Fruit fly (Drosophila melanogaster) whole organism, prepupa: Measurements from ENCODE around the gene CG11811.

ENCODE experiments used
- CG10631 ChIP-seq: fragments of 200-800 bp; sonication (Bioruptor generic); optimal IDR thresholded peaks from 2 replicates; lab custom pipeline; 2016; ENCODE audit warnings: missing biosample characterization, missing genetic modification characterization
- CG10669 ChIP-seq: fragments of 200-800 bp; sonication (Bioruptor generic); optimal IDR thresholded peaks from 3 replicates; lab custom pipeline; 2018; ENCODE audit warnings: missing biosample characterization, mild to moderate bottlenecking, missing genetic modification characterization, moderate library complexity
- CG11294 ChIP-seq: fragments of 200-800 bp; sonication (Bioruptor generic); IDR thresholded peaks from 2 replicates; pipeline ENCODE4 v1.3.6; 2022; ENCODE audit warnings: missing biosample characterization, missing genetic modification characterization
- CG11902 ChIP-seq: fragments of 200-800 bp; sonication (Bioruptor generic); optimal IDR thresholded peaks from 3 replicates; lab custom pipeline; 2016; ENCODE audit warnings: missing biosample characterization, missing genetic modification characterization
- CG15336 ChIP-seq: fragments of 200-800 bp; sonication (Bioruptor generic); IDR thresholded peaks from 2 replicates; pipeline ENCODE4 v1.3.6; 2022; ENCODE audit warnings: missing biosample characterization, missing genetic modification characterization
- CG16779 ChIP-seq: fragments of 200-800 bp; sonication (Bioruptor generic); optimal IDR thresholded peaks from 3 replicates; lab custom pipeline; 2017; ENCODE audit warnings: missing biosample characterization, mild to moderate bottlenecking, missing genetic modification characterization
- CG31627 ChIP-seq: fragments of 200-800 bp; sonication (Bioruptor generic); optimal IDR thresholded peaks from 3 replicates; lab custom pipeline; 2016; ENCODE audit warnings: missing biosample characterization, missing genetic modification characterization
- CG34406 ChIP-seq: fragments of 200-800 bp; sonication (Bioruptor generic); optimal IDR thresholded peaks from 3 replicates; lab custom pipeline; 2016; ENCODE audit warnings: missing biosample characterization, missing genetic modification characterization
- CG6163 ChIP-seq: fragments of 200-800 bp; sonication (Bioruptor generic); IDR thresholded peaks from 3 replicates; pipeline ENCODE4 v1.3.6; 2022; ENCODE audit warnings: missing biosample characterization, missing genetic modification characterization
- CG6808 ChIP-seq: fragments of 200-800 bp; sonication (Bioruptor generic); optimal IDR thresholded peaks from 3 replicates; lab custom pipeline; 2017; ENCODE audit warnings: missing biosample characterization, missing genetic modification characterization, mild to moderate bottlenecking, moderate library complexity, missing genetic modification reagents
- CG8319 ChIP-seq: fragments of 200-800 bp; sonication (Bioruptor generic); optimal IDR thresholded peaks from 3 replicates; lab custom pipeline; 2016; ENCODE audit warnings: missing biosample characterization, missing genetic modification characterization
- CG8632 ChIP-seq: fragments of 200-800 bp; sonication (Bioruptor generic); optimal IDR thresholded peaks from 3 replicates; lab custom pipeline; 2016; ENCODE audit warnings: missing biosample characterization, missing genetic modification characterization
- CG9139 ChIP-seq: fragments of 200-800 bp; sonication (Bioruptor generic); optimal IDR thresholded peaks from 3 replicates; lab custom pipeline; 2017; ENCODE audit warnings: missing biosample characterization, mild to moderate bottlenecking, missing genetic modification characterization
- Eip78C ChIP-seq: fragments of 200-800 bp; sonication (Bioruptor generic); peaks from one replicate; lab custom pipeline; 2016; ENCODE audit warnings: missing biosample characterization, missing genetic modification characterization
- Eip93F ChIP-seq: fragments of 200-800 bp; sonication (Bioruptor generic); optimal IDR thresholded peaks from 2 replicates; lab custom pipeline; 2016; ENCODE audit warnings: missing biosample characterization, mild to moderate bottlenecking, missing genetic modification characterization
- Gug ChIP-seq: fragments of 200-800 bp; sonication (Bioruptor generic); IDR thresholded peaks from 2 replicates; pipeline ENCODE4 v1.3.6; 2022; ENCODE audit warnings: missing biosample characterization, missing genetic modification characterization
- Hr38 ChIP-seq: sonication (Bioruptor generic); optimal IDR thresholded peaks from 2 replicates; lab custom pipeline; 2016; ENCODE audit warnings: missing biosample characterization, missing genetic modification characterization
- Hr39 ChIP-seq: fragments of 200-800 bp; sonication (Bioruptor generic); optimal IDR thresholded peaks from 2 replicates; lab custom pipeline; 2016; ENCODE audit warnings: missing biosample characterization, missing genetic modification characterization
- Hr4 ChIP-seq: fragments of 200-800 bp; sonication (Bioruptor generic); optimal IDR thresholded peaks from 3 replicates; lab custom pipeline; 2016; ENCODE audit warnings: missing biosample characterization, missing genetic modification characterization
- Lpt ChIP-seq: fragments of 200-800 bp; sonication (Bioruptor generic); optimal IDR thresholded peaks from 3 replicates; lab custom pipeline; 2016; ENCODE audit warnings: missing biosample characterization, missing genetic modification characterization
- Met ChIP-seq: fragments of 200-800 bp; sonication (Bioruptor generic); optimal IDR thresholded peaks from 3 replicates; lab custom pipeline; 2016; ENCODE audit warnings: missing biosample characterization, missing genetic modification characterization
- Smox ChIP-seq: fragments of 200-800 bp; sonication (Bioruptor generic); optimal IDR thresholded peaks from 3 replicates; lab custom pipeline; 2016; ENCODE audit warnings: missing biosample characterization, missing genetic modification characterization
- Sox102F ChIP-seq: fragments of 200-800 bp; sonication (Bioruptor generic); optimal IDR thresholded peaks from 2 replicates; lab custom pipeline; 2016; ENCODE audit warnings: missing biosample characterization, mild to moderate bottlenecking, missing genetic modification characterization
- Sox14 ChIP-seq: fragments of 200-800 bp; sonication (Bioruptor generic); optimal IDR thresholded peaks from 3 replicates; lab custom pipeline; 2016; ENCODE audit warnings: missing biosample characterization, missing genetic modification characterization
- Sox15 ChIP-seq: fragments of 200-800 bp; sonication (Bioruptor generic); optimal IDR thresholded peaks from 3 replicates; lab custom pipeline; 2016; ENCODE audit warnings: missing biosample characterization, missing genetic modification characterization
- achi ChIP-seq: fragments of 200-800 bp; sonication (Bioruptor generic); optimal IDR thresholded peaks from 3 replicates; lab custom pipeline; 2016; ENCODE audit warnings: missing biosample characterization, missing genetic modification characterization
- acj6 ChIP-seq: fragments of 200-800 bp; sonication (Bioruptor generic); optimal IDR thresholded peaks from 3 replicates; lab custom pipeline; 2016; ENCODE audit warnings: missing biosample characterization, missing genetic modification characterization
- dsx ChIP-seq: fragments of 200-800 bp; optimal IDR thresholded peaks from 3 replicates; lab custom pipeline; 2019; ENCODE audit warnings: missing biosample characterization, mild to moderate bottlenecking, missing genetic modification characterization, moderate library complexity; ENCODE audit not compliant: poor library complexity, severe bottlenecking
- eg ChIP-seq: fragments of 200-800 bp; sonication (Bioruptor generic); IDR thresholded peaks from 3 replicates; pipeline ENCODE4 v1.3.6; 2022; ENCODE audit warnings: missing biosample characterization, missing genetic modification characterization
- fd85E ChIP-seq: fragments of 200-800 bp; sonication (Bioruptor generic); optimal IDR thresholded peaks from 3 replicates; lab custom pipeline; 2016; ENCODE audit warnings: missing biosample characterization, missing genetic modification characterization
- fkh ChIP-seq: fragments of 200-800 bp; sonication (Bioruptor generic); optimal IDR thresholded peaks from 3 replicates; lab custom pipeline; 2017; ENCODE audit warnings: missing biosample characterization, mild to moderate bottlenecking, missing genetic modification characterization, moderate library complexity
- net ChIP-seq: fragments of 200-800 bp; sonication (Bioruptor generic); optimal IDR thresholded peaks from 3 replicates; lab custom pipeline; 2016; ENCODE audit warnings: missing biosample characterization, missing genetic modification characterization
- pdm3 ChIP-seq: fragments of 200-800 bp; sonication (Bioruptor generic); optimal IDR thresholded peaks from 3 replicates; lab custom pipeline; 2016; ENCODE audit warnings: missing biosample characterization, missing genetic modification characterization
- spab ChIP-seq: fragments of 200-800 bp; sonication (Bioruptor generic); optimal IDR thresholded peaks from 2 replicates; lab custom pipeline; 2017; ENCODE audit warnings: missing biosample characterization, mild to moderate bottlenecking, missing genetic modification characterization, missing genetic modification reagents
- ss ChIP-seq, 2 experiments: fragments of 200-800 bp; sonication (Bioruptor generic); optimal IDR thresholded peaks; 2 replicates in 1 of 2; 3 replicates in 1 of 2; lab custom pipeline; 2017 to 2018; ENCODE audit warnings: mild to moderate bottlenecking in 2 of 2, missing biosample characterization in 2 of 2, missing genetic modification characterization in 2 of 2, moderate library complexity in 1 of 2
- svp ChIP-seq: fragments of 200-800 bp; sonication (Bioruptor generic); peaks from one replicate; lab custom pipeline; 2016; ENCODE audit warnings: missing biosample characterization, missing genetic modification characterization
- topi ChIP-seq: fragments of 200-800 bp; sonication (Bioruptor generic); optimal IDR thresholded peaks from 3 replicates; lab custom pipeline; 2016; ENCODE audit warnings: missing biosample characterization, missing genetic modification characterization
- vri ChIP-seq: fragments of 200-800 bp; sonication (Bioruptor generic); optimal IDR thresholded peaks from 3 replicates; lab custom pipeline; 2016; ENCODE audit warnings: missing biosample characterization, mild to moderate bottlenecking, missing genetic modification characterization

CG11811 gene

dm6 chr3L:10679711-10680154 is 11.1 kb upstream of the CG11811 start (continued):
- no peak for TF ChIP-seq CG31627 (GFP tag; lab: Kevin White, UChicago)
- TF ChIP-seq CG6163 (GFP tag; lab: Robert Waterston, UW): peak; percentile 64
- peak; percentile 26 for TF ChIP-seq Sox102F (GFP tag; lab: Kevin White, UChicago)
- no peak for TF ChIP-seq spab (GFP tag; lab: Kevin White, UChicago)
- TF ChIP-seq Sox15 (GFP tag; lab: Kevin White, UChicago): no peak
- TF ChIP-seq achi: peak; percentile 30
- TF ChIP-seq pdm3 (GFP tag; lab: Kevin White, UChicago): no peak
- peak in 1 of 2 experiments; percentile 38 for TF ChIP-seq ss (GFP tag; optimal IDR thresholded peaks at IDR 0.05; lab: Kevin White, UChicago)
- TF ChIP-seq CG10669: peak; percentile 7
- TF ChIP-seq net (GFP tag; lab: Kevin White, UChicago): peak; percentile 42
- TF ChIP-seq CG9139 (GFP tag; lab: Kevin White, UChicago): peak; percentile 0
- no peak for TF ChIP-seq CG34406 (GFP tag; lab: Kevin White, UChicago)
- TF ChIP-seq fd85E (GFP tag; lab: Kevin White, UChicago): no peak
- peak; percentile 86 for TF ChIP-seq fkh (GFP tag; lab: Kevin White, UChicago)
- peak; percentile 44 for TF ChIP-seq Met (GFP tag; lab: Kevin White, UChicago)
- TF ChIP-seq Hr39 (GFP tag; lab: Kevin White, UChicago): no peak
- no peak for TF ChIP-seq CG11902 (GFP tag; lab: Kevin White, UChicago)
- no peak for TF ChIP-seq CG8632 (GFP tag; lab: Kevin White, UChicago)
- TF ChIP-seq CG8319: no peak
- no peak for TF ChIP-seq svp (GFP tag; lab: Kevin White, UChicago)
- TF ChIP-seq Eip93F (GFP tag; lab: Kevin White, UChicago): no peak
- TF ChIP-seq topi: no peak
- TF ChIP-seq CG6808: peak; percentile 1
- TF ChIP-seq Lpt (GFP tag; lab: Kevin White, UChicago): no peak
- TF ChIP-seq vri (GFP tag; lab: Kevin White, UChicago): no peak
- no peak for TF ChIP-seq Hr38 (GFP tag; lab: Kevin White, UChicago)
- TF ChIP-seq Eip78C (GFP tag; lab: Kevin White, UChicago): peak; percentile 75
- TF ChIP-seq acj6 (GFP tag; lab: Kevin White, UChicago): peak; percentile 24
- no peak for TF ChIP-seq Gug
- TF ChIP-seq, all 60 proteins: peak for 27

dm6 chr3L:10680177-10680576 is 10.6 kb upstream of the CG11811 start:
- TF ChIP-seq CG10669 (no peak), Hr4 (GFP tag; lab: Kevin White, UChicago) (no peak), dsx (no peak), CG9139 (GFP tag; lab: Kevin White, UChicago) (no peak), Gug (no peak)

dm6 chr3L:10680728-10681306 is 10.0 kb upstream of the CG11811 start:
- TF ChIP-seq dsx: peak; percentile 6
- TF ChIP-seq Smox (GFP tag; lab: Kevin White, UChicago): no peak
- peak; percentile 29 for TF ChIP-seq Eip78C (GFP tag; lab: Kevin White, UChicago)
- TF ChIP-seq eg (GFP tag; lab: Robert Waterston, UW): peak; percentile 54; the same call in 2 of the 3 replicates
- peak; percentile 39; the same call in 1 of the 2 replicates for TF ChIP-seq CG11294 (GFP tag; lab: Robert Waterston, UW)
- peak; percentile 22 for TF ChIP-seq Lpt (GFP tag; lab: Kevin White, UChicago)
- no peak for TF ChIP-seq CG31627 (GFP tag; lab: Kevin White, UChicago)
- TF ChIP-seq CG6163 (GFP tag; lab: Robert Waterston, UW): 0 out of 3 replicates have a peak, but pooled peaks have one; percentile 43
- no peak for TF ChIP-seq CG10631 (GFP tag; lab: Kevin White, UChicago)
- no peak for TF ChIP-seq Eip93F (GFP tag; lab: Kevin White, UChicago)
- no peak for TF ChIP-seq Sox14 (GFP tag; lab: Kevin White, UChicago)
- TF ChIP-seq CG15336: 0 out of 2 replicates have a peak, but pooled peaks have one; percentile 6
- peak; percentile 8 to 39 for TF ChIP-seq ss (GFP tag; optimal IDR thresholded peaks at IDR 0.05; lab: Kevin White, UChicago)
- peak; percentile 27 for TF ChIP-seq vri (GFP tag; lab: Kevin White, UChicago)
- TF ChIP-seq fkh (GFP tag; lab: Kevin White, UChicago): peak; percentile 54
- TF ChIP-seq svp (GFP tag; lab: Kevin White, UChicago): peak; percentile 44
- TF ChIP-seq CG16779 (tag; lab: Kevin White, UChicago): peak; percentile 43
